Worm (Caenorhabditis elegans): ENCODE data around the gene nspe-3.

Gene nspe-3

ce11 chrII:12617586-12617985 is at the start of gene nspe-3:
Gene nspe-3 (plus strand): TSS chrII:12617886.
- no peak for TF ChIP-seq unc-62 (GFP tag; optimal IDR thresholded peaks at IDR 0.05)

- TF ChIP-seq unc-62 (GFP tag; optimal IDR thresholded peaks at IDR 0.05): no peak
These were observed 47.2 kb upstream of the nspe-3 start, which contains the start of gene Y38E10A.1 for ce11 chrII:12570523-12570922. Gene Y38E10A.1 (minus strand): TSS chrII:12570623.

- no peak for TF ChIP-seq unc-62 (GFP tag; optimal IDR thresholded peaks at IDR 0.05)
These were observed 44.9 kb upstream of the nspe-3 start, which contains the start of gene Y38E10A.35 for ce11 chrII:12572760-12573159. Gene Y38E10A.35 (minus strand): TSS chrII:12572860.

DNA sequence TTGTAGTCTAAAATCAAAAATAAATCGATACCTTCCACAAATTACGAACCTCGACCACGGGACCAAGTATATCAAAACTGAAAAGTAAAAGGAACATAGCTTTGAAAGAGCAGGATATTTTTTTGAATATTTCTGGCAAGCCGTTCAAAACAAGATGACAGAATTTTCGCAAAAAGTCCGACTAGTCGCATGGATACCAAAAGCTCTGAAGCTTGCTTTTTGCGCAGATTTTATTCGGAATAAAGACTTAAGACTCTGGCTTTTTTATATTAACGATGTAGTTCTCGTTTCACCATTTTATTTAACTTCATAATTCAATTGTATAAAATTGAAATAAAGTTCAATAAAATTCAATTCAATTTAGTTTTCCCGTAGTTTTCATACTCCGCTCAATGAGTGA is 44.1 kb upstream of the nspe-3 start, which contains the start of gene Y38E10A.2:
Gene Y38E10A.2 (minus strand): TSS at position 101 of the 400 bp plus-strand sequence.
- no peak for TF ChIP-seq unc-62 (GFP tag; optimal IDR thresholded peaks at IDR 0.05)

DNA sequence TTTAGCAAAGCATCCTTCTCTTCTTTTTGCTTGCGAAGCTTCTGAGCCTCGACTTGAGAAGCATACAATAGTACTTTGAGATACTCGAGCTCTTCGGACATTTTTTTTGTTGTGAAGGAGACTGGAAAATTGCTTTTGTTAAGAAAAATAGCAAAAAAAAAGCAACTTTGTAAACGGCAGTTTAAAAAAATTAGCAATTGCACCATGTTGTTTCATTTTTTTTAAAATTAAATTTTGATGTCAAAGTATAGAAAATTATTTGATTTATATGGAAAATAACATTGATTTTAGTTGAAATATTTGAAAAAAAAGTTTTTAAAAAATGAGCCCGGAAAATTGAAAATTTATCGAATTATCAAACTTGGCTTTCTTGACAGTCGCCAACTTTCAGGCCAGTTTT is 43.0 kb upstream of the nspe-3 start, which contains the start of gene Y38E10A.3:
Gene Y38E10A.3 (minus strand): TSS at position 101 of the 400 bp plus-strand sequence.
- TF ChIP-seq unc-62 (GFP tag; optimal IDR thresholded peaks at IDR 0.05): no peak

- no peak for TF ChIP-seq unc-62 (GFP tag; optimal IDR thresholded peaks at IDR 0.05)
These were observed 39.9 kb upstream of the nspe-3 start, which contains the start of gene clec-8 for ce11 chrII:12577754-12578153. Gene clec-8 (minus strand): TSS chrII:12578061.

- TF ChIP-seq unc-62 (GFP tag; optimal IDR thresholded peaks at IDR 0.05): no peak
These were observed 36.7 kb upstream of the nspe-3 start, which contains the start of gene clec-4 for ce11 chrII:12580952-12581351. Gene clec-4 (minus strand): TSS chrII:12581113.

DNA sequence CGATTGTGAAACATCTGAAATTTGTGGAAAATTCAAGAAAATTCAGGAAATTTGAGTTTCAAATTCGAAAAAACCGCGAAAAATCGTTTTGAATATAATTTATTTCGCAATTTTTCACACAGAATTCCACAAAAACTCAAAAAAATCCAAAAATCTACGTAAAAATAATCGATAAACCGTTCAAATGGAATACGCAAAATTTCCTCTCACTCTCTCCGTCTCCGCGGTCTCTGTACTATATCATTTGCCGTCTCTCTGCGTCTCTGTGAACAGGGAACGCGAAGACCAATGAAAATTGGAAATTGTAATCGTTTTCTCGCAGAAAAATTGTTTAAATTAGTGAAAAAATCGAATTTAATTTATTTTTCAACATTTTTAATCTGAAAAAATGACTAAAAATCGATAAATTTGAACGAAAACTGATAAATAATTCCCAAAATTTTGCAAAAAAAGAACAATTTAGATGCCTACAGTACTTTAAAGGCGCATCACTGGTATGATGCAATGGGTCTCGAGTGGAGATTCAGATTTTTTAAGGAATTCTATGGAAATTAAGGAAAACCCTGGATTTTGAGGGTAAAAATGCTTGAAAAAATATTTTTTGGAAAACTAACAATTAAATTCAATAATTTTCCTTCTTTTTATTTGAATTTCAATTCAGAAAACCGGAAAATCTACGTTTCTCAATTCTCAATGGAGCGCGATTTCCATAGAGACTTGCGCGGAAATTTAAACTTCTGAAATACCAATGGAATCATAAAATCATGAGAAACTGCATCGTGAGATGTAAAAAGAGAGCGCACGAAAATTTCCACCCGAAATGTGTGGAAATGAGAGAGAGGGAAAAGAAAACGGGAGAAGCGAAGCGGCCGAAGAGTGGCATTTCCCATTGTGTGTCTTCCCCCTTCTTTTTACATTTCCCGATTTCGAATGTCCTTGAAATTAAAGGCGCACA is 13.7 kb upstream of the nspe-3 start, which contains the start of the genes ceh-100 and lips-15:
Gene ceh-100 (minus strand): TSS at position 14 of the 955 bp plus-strand sequence.
Gene lips-15 (plus strand): TSS at position 720 of the 955 bp plus-strand sequence.
- no peak for TF ChIP-seq unc-62 (GFP tag; optimal IDR thresholded peaks at IDR 0.05)

DNA sequence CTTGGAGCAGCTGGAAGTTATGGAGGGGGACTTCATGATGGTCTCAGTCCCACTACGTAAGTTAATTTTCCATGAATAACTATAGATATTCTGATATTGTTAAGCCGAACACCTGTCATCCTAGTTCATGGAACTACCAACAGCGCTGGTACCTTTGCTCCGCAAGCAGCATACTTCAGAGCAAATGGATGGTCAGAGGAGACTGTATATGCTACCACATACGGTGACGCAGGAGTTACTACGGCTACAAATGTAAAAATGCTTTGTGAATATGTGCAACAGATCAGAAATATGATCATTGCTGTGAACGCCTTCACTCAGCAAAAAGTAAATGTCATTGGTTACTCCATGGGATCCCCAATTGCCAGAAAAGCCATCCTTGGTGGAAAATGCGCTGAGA is 11.6 kb upstream of the nspe-3 start:
- TF ChIP-seq unc-62 (GFP tag; optimal IDR thresholded peaks at IDR 0.05): no peak

ce11 chrII:12606900-12607299 is 10.8 kb upstream of the nspe-3 start, which contains the start of gene Y38E10A.8:
Gene Y38E10A.8 (plus strand): TSS chrII:12607200.
- TF ChIP-seq unc-62 (GFP tag; optimal IDR thresholded peaks at IDR 0.05): no peak

ce11 chrII:12608653-12609052 is 9.0 kb upstream of the nspe-3 start, which contains the start of gene Y38E10A.9:
Gene Y38E10A.9 (plus strand): TSS chrII:12608953.
- no peak for TF ChIP-seq unc-62 (GFP tag; optimal IDR thresholded peaks at IDR 0.05)

- TF ChIP-seq unc-62 (GFP tag; optimal IDR thresholded peaks at IDR 0.05): no peak
These were observed 5.5 kb upstream of the nspe-3 start, which contains the start of gene nspe-4 for ce11 chrII:12612218-12612617. Gene nspe-4 (plus strand): TSS chrII:12612518.

DNA sequence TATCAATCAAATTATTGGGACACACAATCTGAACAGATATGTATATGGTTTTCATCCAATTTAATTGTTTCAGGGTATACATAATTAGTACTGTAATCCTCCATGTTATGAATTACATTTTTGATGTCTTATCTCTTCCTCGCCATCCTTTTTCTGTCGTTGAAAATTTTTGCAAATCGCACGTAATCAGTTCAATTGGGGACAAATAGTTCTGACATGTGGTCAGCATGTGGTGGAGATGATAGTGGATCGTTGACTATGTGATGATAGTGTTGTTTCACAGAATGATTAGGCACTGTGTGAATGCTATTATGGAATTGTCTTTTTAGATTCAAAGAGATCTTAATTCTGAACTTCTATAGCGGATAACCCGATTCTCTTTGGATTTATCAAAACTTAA is 2.3 kb upstream of the nspe-3 start:
- no peak for TF ChIP-seq unc-62 (GFP tag; optimal IDR thresholded peaks at IDR 0.05)

DNA sequence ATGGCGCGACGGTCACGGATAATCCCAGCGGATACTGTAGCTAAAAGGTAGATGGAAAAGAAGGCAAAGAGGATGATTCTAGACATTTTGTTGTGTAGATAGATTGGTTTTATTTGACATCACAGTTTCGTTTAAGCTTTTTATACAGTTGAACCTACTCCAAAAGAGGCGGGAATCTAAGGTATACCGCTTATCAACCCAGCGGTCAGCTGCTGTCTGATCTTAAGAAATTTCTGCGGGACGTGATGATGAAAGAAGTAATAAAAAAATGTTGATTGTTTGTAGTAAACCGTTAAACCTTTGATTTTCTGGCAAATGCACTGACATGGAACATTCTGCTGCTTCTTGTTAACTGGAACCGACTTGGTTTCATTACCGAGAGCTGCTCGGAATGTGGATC is 1.6 kb upstream of the nspe-3 start, which contains the start of gene nspe-6:
Gene nspe-6 (minus strand): TSS at position 101 of the 400 bp plus-strand sequence.
- TF ChIP-seq unc-62 (GFP tag; optimal IDR thresholded peaks at IDR 0.05): no peak

ce11 chrII:12619288-12619687 is 1.6 kb downstream of the nspe-3 start, which contains the start of gene nspe-2:
Gene nspe-2 (minus strand): TSS chrII:12619388.
- TF ChIP-seq unc-62 (GFP tag; optimal IDR thresholded peaks at IDR 0.05): no peak

DNA sequence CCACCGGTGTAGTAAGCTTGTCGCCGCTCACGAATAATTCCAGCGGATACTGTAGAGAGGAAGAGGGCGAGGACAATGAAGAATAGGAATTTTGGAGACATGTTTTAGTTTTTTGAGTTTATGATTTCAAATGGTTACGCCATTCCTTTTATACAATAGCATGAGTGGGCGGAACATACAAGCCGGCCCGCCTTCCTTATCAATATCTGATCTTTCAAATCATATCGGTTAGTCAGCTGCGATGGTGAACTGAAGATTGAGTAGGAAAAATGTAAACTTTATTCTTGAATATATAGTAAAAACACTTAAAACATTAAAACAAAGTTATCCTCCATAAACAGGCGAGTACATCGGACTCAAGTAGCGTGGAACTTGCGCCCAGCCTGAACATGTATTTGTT is 3.1 kb downstream of the nspe-3 start, which contains the start of gene nspe-1:
Gene nspe-1 (minus strand): TSS at position 101 of the 400 bp plus-strand sequence.
- TF ChIP-seq unc-62 (GFP tag; optimal IDR thresholded peaks at IDR 0.05): no peak
